Fruit fly (Drosophila melanogaster): Measurements from ENCODE around the gene CG43155.
A peak's percentile ranks its signal among the peaks of the same experiment; 100 is the strongest.

The CG43155 gene

DNA sequence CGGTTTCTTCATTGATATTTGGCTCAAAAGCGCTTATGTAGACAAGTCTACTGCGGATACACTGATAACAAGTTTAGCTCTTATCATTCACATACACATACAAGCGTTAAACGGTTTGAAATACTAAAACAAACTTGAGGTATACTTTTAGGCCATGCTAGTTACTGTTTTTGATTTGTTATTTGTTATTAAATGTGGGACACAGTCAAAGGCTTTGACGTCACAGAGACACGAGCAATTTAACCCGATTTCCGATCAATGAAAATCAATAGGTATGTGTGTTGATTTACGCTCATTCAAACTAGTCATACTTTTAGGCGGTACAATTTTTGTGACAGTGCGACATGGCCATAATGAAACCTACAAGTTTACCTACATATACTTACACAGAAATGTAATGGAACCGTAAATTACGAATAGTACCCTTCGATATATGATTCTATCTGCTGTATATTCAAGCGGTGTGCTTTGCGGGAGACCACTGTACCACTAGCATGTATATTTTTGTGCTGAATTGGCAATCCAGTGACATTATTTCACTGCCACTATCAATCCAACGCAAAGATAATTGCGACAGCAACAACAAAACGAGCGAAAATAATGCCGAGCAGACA lies 12.7 kb upstream of the CG43155 start (continued):
- TF ChIP-seq CG2889 (GFP tag; IDR thresholded peaks at IDR 0.05) (peak; percentile 73; the same call in 1 of the 3 replicates), CG6175 (GFP tag; IDR thresholded peaks at IDR 0.05) (peak; percentile 79), CG12769 (tag; optimal IDR thresholded peaks at IDR 0.05) (peak; percentile 96), CG10543 (GFP tag; optimal IDR thresholded peaks at IDR 0.05) (peak; percentile 68), CG6813 (GFP tag; optimal IDR thresholded peaks at IDR 0.05) (peak; percentile 55), Gug (GFP tag; IDR thresholded peaks at IDR 0.05) (peak; percentile 90), CG7963 (GFP tag; IDR thresholded peaks at IDR 0.05; ENCODE audit: partially characterized antibody) (no peak), ham (GFP tag; IDR thresholded peaks at IDR 0.05) (no peak; the same call in 1 of the 2 replicates), CG30020 (tag; optimal IDR thresholded peaks at IDR 0.05) (no peak), TFAM (GFP tag; optimal IDR thresholded peaks at IDR 0.05) (no peak), sna (GFP tag; IDR thresholded peaks at IDR 0.05; ENCODE audit: partially characterized antibody) (no peak), Hey (tag; optimal IDR thresholded peaks at IDR 0.05) (peak; percentile 69), Rfx (GFP tag; IDR thresholded peaks at IDR 0.05) (peak; percentile 95), D19B (GFP tag; optimal IDR thresholded peaks at IDR 0.05) (peak; percentile 77), slou (GFP tag; optimal IDR thresholded peaks at IDR 0.05) (peak; percentile 53), ATbp (GFP tag; optimal IDR thresholded peaks at IDR 0.05) (peak; percentile 30), unc-4 (GFP tag; IDR thresholded peaks at IDR 0.05; ENCODE audit: partially characterized antibody) (no peak), CG9797 (GFP tag; optimal IDR thresholded peaks at IDR 0.05) (no peak), ac (GFP tag; optimal IDR thresholded peaks at IDR 0.05) (no peak), nom (GFP tag; optimal IDR thresholded peaks at IDR 0.05) (no peak), Lim3 (GFP tag; IDR thresholded peaks at IDR 0.05) (no peak), Dref (GFP tag; IDR thresholded peaks at IDR 0.05) (no peak), z (GFP tag; IDR thresholded peaks at IDR 0.05) (no peak; the same call in 2 of the 3 replicates), slbo (GFP tag; IDR thresholded peaks at IDR 0.05) (peak; percentile 96), bcd (GFP tag; optimal IDR thresholded peaks at IDR 0.05) (peak; percentile 80), CG5180 (GFP tag; optimal IDR thresholded peaks at IDR 0.05) (peak; percentile 13), exex (tag; optimal IDR thresholded peaks at IDR 0.05) (peak; percentile 78), Scr (GFP tag; IDR thresholded peaks at IDR 0.05; ENCODE audit: partially characterized antibody) (no peak), CG2199 (GFP tag; IDR thresholded peaks at IDR 0.05) (no peak), dm (GFP tag; optimal IDR thresholded peaks at IDR 0.05) (peak; percentile 12), CG9215 (GFP tag; IDR thresholded peaks at IDR 0.05) (peak; percentile 86), Fer1 (GFP tag; optimal IDR thresholded peaks at IDR 0.05) (peak; percentile 80), tup (GFP tag; optimal IDR thresholded peaks at IDR 0.05) (no peak), CTCF (GFP tag; optimal IDR thresholded peaks at IDR 0.05) (no peak), CG1792 (GFP tag; optimal IDR thresholded peaks at IDR 0.05) (peak; percentile 77), ara (GFP tag; IDR thresholded peaks at IDR 0.05) (peak; percentile 6; the same call in 1 of the 2 replicates), Pdp1 (GFP tag; optimal IDR thresholded peaks at IDR 0.05) (peak; percentile 44 to 64), lab (GFP tag; optimal IDR thresholded peaks at IDR 0.05) (peak; percentile 92), NFAT (GFP tag; IDR thresholded peaks at IDR 0.05) (peak; percentile 93), CG4730 (GFP tag; IDR thresholded peaks at IDR 0.05) (peak; percentile 71), CG10979 (tag; optimal IDR thresholded peaks at IDR 0.05) (no peak), pfk (GFP tag; optimal IDR thresholded peaks at IDR 0.05) (no peak), row (GFP tag; IDR thresholded peaks at IDR 0.05) (peak; percentile 89), stc (GFP tag; IDR thresholded peaks at IDR 0.05) (peak; percentile 73), Six4 (GFP tag; optimal IDR thresholded peaks at IDR 0.05) (peak; percentile 43), CG12155 (GFP tag; optimal IDR thresholded peaks at IDR 0.05) (peak; percentile 85), CG11093 (GFP tag; IDR thresholded peaks at IDR 0.05) (0 out of 3 replicates have a peak, but pooled peaks have one; percentile 47), psq (GFP tag; optimal IDR thresholded peaks at IDR 0.05) (no peak), p53 (GFP tag; optimal IDR thresholded peaks at IDR 0.05) (no peak), scrt (GFP tag; optimal IDR thresholded peaks at IDR 0.05) (peak; percentile 80)
